Worm (Caenorhabditis elegans) whole organism, young adult: ENCODE results near the gene K08E3.2.

ENCODE experiments used
- F23B12.7 ChIP-seq: sonication (generic microtip); optimal IDR thresholded peaks from 2 replicates; lab custom pipeline; 2017; ENCODE audit warnings: missing genetic modification characterization, mild to moderate bottlenecking, missing compliant biosample characterization, antibody characterized with exemption, moderate library complexity; ENCODE audit not compliant: insufficient read depth
- pha-4 ChIP-seq: fragments of 150-350 bp; sonication (generic microtip); optimal IDR thresholded peaks from 2 replicates; lab custom pipeline; 2014; ENCODE audit warnings: missing biosample characterization, missing genetic modification reagents, missing genetic modification characterization

- no peak for TF ChIP-seq pha-4
- TF ChIP-seq F23B12.7 (tag; lab: Kevin White, UChicago), result no peak
Observed at ce11 chrIII:13733833-13734232, 14.7 kb downstream of the K08E3.2 start.
